Worm (Caenorhabditis elegans): ENCODE data around the gene T25D3.4.

Gene T25D3.4

DNA sequence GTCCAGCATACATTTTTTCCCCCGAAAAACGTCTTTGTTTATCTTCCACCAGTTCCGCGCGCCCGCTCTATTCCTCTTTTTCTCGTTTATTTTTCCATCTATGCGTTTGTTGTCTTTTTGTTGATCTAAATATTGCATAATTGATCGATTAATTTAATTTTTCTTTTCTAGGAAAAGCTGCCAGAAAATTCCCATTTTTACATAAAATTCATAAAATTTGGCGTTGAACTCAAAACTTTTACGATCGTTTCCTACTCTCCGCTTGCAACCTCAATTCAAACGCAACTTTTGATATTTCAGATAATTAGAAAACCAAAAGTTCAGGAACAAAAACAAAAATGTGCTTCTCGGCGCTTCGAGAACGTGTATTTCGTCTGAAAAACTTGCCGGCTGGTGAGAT, 38.2 kb upstream of the T25D3.4 start, which contains the start of gene C50D2.2:
Gene C50D2.2, plus strand, starts transcription at position 301 of the 400 bp plus-strand sequence.
- TF ChIP-seq B0310.2 (tag; optimal IDR thresholded peaks at IDR 0.05) (no peak), hmbx-1 (tag; optimal IDR thresholded peaks at IDR 0.05) (no peak), scrt-1 (GFP tag; IDR thresholded peaks at IDR 0.05) (no peak), ets-7 (tag; optimal IDR thresholded peaks at IDR 0.05) (no peak), sea-1 (GFP tag; conservative IDR thresholded peaks at IDR 0.05) (no peak), hmg-4 (GFP tag; optimal IDR thresholded peaks at IDR 0.05) (no peak), hnd-1 (tag; optimal IDR thresholded peaks at IDR 0.05) (no peak), pes-1 (GFP tag; IDR thresholded peaks at IDR 0.05) (no peak), aly-1 (tag; optimal IDR thresholded peaks at IDR 0.05) (no peak), tbx-11 (GFP tag; IDR thresholded peaks at IDR 0.05) (no peak), ceh-36 (tag; optimal IDR thresholded peaks at IDR 0.05) (no peak), tbx-37 (GFP tag; conservative IDR thresholded peaks at IDR 0.05) (no peak), flt-1 (GFP tag; IDR thresholded peaks at IDR 0.05) (no peak), F13C5.2 (tag; optimal IDR thresholded peaks at IDR 0.05) (no peak), ceh-13 (GFP tag; optimal IDR thresholded peaks at IDR 0.05) (no peak), ama-1 (optimal IDR thresholded peaks at IDR 0.05) (no peak), tra-4 (tag; optimal IDR thresholded peaks at IDR 0.05) (no peak)

DNA sequence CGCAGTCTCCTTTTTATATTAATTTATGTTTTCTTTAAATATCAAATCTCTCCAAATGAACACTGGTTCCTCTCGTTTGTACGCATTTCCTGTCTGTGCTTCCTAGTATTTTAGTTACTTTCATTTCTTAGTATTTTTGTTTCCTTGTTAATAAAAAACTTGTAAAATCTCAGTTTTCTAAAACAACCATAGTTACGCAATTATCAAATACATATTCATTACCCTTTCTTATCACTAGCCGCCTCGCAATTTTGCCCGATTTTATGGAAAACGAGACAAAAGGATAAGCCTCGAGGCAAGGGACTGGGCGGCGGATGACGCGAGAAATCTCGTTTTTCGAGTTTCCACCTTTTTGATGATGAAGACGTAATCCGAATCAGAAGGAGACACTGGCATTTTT, 35.8 kb upstream of the T25D3.4 start, which contains the start of gene C50D2.1:
Gene C50D2.1, plus strand, starts transcription at position 301 of the 400 bp plus-strand sequence.
- TF ChIP-seq sea-1 (GFP tag; conservative IDR thresholded peaks at IDR 0.05) (no peak), pes-1 (GFP tag; IDR thresholded peaks at IDR 0.05) (no peak), tbx-37 (GFP tag; conservative IDR thresholded peaks at IDR 0.05) (no peak), hnd-1 (tag; optimal IDR thresholded peaks at IDR 0.05) (no peak), B0310.2 (tag; optimal IDR thresholded peaks at IDR 0.05) (no peak), F13C5.2 (tag; optimal IDR thresholded peaks at IDR 0.05) (no peak), tra-4 (tag; optimal IDR thresholded peaks at IDR 0.05) (no peak), hmbx-1 (tag; optimal IDR thresholded peaks at IDR 0.05) (no peak), tbx-11 (GFP tag; IDR thresholded peaks at IDR 0.05) (no peak), ceh-36 (tag; optimal IDR thresholded peaks at IDR 0.05) (no peak), aly-1 (tag; optimal IDR thresholded peaks at IDR 0.05) (no peak), flt-1 (GFP tag; IDR thresholded peaks at IDR 0.05) (no peak), ceh-13 (GFP tag; optimal IDR thresholded peaks at IDR 0.05) (no peak), ama-1 (optimal IDR thresholded peaks at IDR 0.05) (no peak), scrt-1 (GFP tag; IDR thresholded peaks at IDR 0.05) (no peak), hmg-4 (GFP tag; optimal IDR thresholded peaks at IDR 0.05) (no peak), ets-7 (tag; optimal IDR thresholded peaks at IDR 0.05) (no peak)

DNA sequence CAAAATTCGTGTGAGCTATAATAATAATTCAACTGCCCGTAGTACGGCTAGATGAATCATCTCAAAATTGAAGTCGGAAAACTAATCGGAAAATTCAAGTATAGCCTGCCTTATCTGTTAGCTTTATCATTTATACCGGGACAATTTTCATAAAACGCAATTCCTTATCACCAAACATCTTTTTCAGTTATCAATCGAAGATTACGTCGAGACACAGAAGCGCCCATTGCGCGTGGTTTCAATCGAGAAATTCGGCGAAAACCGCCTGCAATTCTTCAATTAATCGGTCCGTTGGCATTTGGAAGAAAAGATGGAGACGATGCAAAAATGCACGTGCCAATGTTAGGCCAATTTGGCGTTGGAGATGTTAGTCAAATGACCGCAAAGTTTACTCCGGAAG, 34.8 kb upstream of the T25D3.4 start:
- no peak for TF ChIP-seq hmg-4 (GFP tag; optimal IDR thresholded peaks at IDR 0.05)
- TF ChIP-seq hmbx-1 (tag; optimal IDR thresholded peaks at IDR 0.05), result no peak
- TF ChIP-seq aly-1 (tag; optimal IDR thresholded peaks at IDR 0.05), result no peak
- TF ChIP-seq ets-7 (tag; optimal IDR thresholded peaks at IDR 0.05), result no peak
- TF ChIP-seq hnd-1 (tag; optimal IDR thresholded peaks at IDR 0.05), result no peak
- no peak for TF ChIP-seq pes-1 (GFP tag; IDR thresholded peaks at IDR 0.05)
- no peak for TF ChIP-seq flt-1 (GFP tag; IDR thresholded peaks at IDR 0.05)
- TF ChIP-seq scrt-1 (GFP tag; IDR thresholded peaks at IDR 0.05), result no peak
- TF ChIP-seq sea-1 (GFP tag; conservative IDR thresholded peaks at IDR 0.05), result no peak
- no peak for TF ChIP-seq ceh-13 (GFP tag; optimal IDR thresholded peaks at IDR 0.05)
- no peak for TF ChIP-seq B0310.2 (tag; optimal IDR thresholded peaks at IDR 0.05)
- no peak for TF ChIP-seq tra-4 (tag; optimal IDR thresholded peaks at IDR 0.05)
- TF ChIP-seq tbx-11 (GFP tag; IDR thresholded peaks at IDR 0.05), result no peak
- TF ChIP-seq F13C5.2 (tag; optimal IDR thresholded peaks at IDR 0.05), result no peak

DNA sequence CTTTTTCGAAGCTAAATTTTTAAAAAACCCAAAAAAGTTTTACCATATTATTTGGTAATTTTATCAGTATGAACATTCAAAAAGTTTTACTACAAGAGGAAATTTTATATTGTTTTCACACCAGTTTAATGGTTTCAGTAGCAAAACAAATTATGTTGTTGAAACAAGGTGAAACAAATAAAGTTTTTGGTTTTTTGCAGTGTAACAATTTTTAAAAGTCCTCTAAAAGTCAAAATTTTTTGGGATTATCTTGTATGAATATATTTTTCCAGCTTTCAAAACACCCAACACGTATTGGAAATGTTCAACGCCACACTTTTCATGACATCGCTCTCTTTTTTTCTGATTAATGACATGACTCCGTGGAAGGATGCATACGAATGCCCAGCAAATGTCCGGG, 30.1 kb upstream of the T25D3.4 start, which contains the start of gene srt-54:
Gene srt-54, plus strand, starts transcription at position 301 of the 400 bp plus-strand sequence.
- TF ChIP-seq F13C5.2 (tag; optimal IDR thresholded peaks at IDR 0.05) (no peak), ceh-36 (tag; optimal IDR thresholded peaks at IDR 0.05) (no peak), hnd-1 (tag; optimal IDR thresholded peaks at IDR 0.05) (no peak), flt-1 (GFP tag; IDR thresholded peaks at IDR 0.05) (no peak), scrt-1 (GFP tag; IDR thresholded peaks at IDR 0.05) (no peak)

DNA sequence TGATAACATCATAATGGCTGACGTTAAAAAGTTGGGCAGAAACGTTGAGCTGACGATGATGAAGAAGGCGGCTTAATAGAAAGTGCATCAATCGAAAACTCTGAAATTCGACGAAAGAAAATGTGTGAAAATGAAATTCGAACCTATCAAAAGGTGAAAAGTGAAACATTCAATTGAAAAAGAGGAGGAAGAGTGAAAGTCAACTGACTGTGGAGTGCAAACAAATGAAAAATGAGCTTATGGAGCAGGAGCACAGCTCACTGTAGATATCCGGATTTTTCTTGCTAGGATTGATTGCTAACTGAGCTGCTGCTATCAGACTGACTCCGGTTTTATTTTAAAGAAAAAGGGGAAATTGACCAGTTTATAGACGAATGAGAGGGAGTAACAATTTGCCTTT, 25.9 kb upstream of the T25D3.4 start, which contains the start of gene K10B4.3:
Gene K10B4.3, minus strand, starts transcription at position 101 of the 400 bp plus-strand sequence.
- TF ChIP-seq tra-4 (tag; optimal IDR thresholded peaks at IDR 0.05), result no peak
- no peak for TF ChIP-seq ceh-36 (tag; optimal IDR thresholded peaks at IDR 0.05)
- no peak for TF ChIP-seq hnd-1 (tag; optimal IDR thresholded peaks at IDR 0.05)
- no peak for TF ChIP-seq B0310.2 (tag; optimal IDR thresholded peaks at IDR 0.05)
- no peak for TF ChIP-seq hmg-4 (GFP tag; optimal IDR thresholded peaks at IDR 0.05)
- TF ChIP-seq ets-7 (tag; optimal IDR thresholded peaks at IDR 0.05), result no peak
- TF ChIP-seq scrt-1 (GFP tag; IDR thresholded peaks at IDR 0.05), result no peak
- no peak for TF ChIP-seq aly-1 (tag; optimal IDR thresholded peaks at IDR 0.05)
- no peak for TF ChIP-seq F13C5.2 (tag; optimal IDR thresholded peaks at IDR 0.05)
- TF ChIP-seq flt-1 (GFP tag; IDR thresholded peaks at IDR 0.05), result no peak
- TF ChIP-seq ceh-13 (GFP tag; optimal IDR thresholded peaks at IDR 0.05), result no peak
- no peak for TF ChIP-seq ama-1 (optimal IDR thresholded peaks at IDR 0.05)

DNA sequence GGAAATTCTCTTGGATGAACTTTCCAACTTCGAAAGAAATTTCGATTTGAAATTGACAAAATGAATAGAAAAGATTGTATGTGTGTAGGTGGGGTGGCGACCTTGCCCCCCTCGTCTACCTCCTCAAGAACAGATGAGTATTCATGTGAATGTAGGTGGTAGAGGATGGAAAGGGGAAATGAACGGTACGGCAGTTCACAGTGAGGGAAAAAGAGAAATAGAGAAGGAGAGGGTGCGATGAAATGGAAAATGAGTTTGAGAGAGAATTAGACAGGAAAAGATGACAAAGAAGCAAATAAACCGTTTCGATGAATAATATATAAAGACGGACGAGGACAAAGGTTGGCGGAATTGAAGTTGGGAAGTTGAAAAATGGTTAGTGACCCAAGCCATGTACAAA, 25.0 kb upstream of the T25D3.4 start:
- TF ChIP-seq tbx-11 (GFP tag; IDR thresholded peaks at IDR 0.05), result no peak
- TF ChIP-seq flt-1 (GFP tag; IDR thresholded peaks at IDR 0.05), result no peak
- no peak for TF ChIP-seq tbx-37 (GFP tag; conservative IDR thresholded peaks at IDR 0.05)
- TF ChIP-seq sea-1 (GFP tag; conservative IDR thresholded peaks at IDR 0.05), result no peak
- no peak for TF ChIP-seq hnd-1 (tag; optimal IDR thresholded peaks at IDR 0.05)
- TF ChIP-seq ceh-13 (GFP tag; optimal IDR thresholded peaks at IDR 0.05), result no peak
- no peak for TF ChIP-seq hmg-4 (GFP tag; optimal IDR thresholded peaks at IDR 0.05)
- no peak for TF ChIP-seq aly-1 (tag; optimal IDR thresholded peaks at IDR 0.05)
- no peak for TF ChIP-seq ceh-36 (tag; optimal IDR thresholded peaks at IDR 0.05)
- no peak for TF ChIP-seq B0310.2 (tag; optimal IDR thresholded peaks at IDR 0.05)
- TF ChIP-seq scrt-1 (GFP tag; IDR thresholded peaks at IDR 0.05), result no peak
- no peak for TF ChIP-seq ets-7 (tag; optimal IDR thresholded peaks at IDR 0.05)
- no peak for TF ChIP-seq ama-1 (optimal IDR thresholded peaks at IDR 0.05)
- TF ChIP-seq hmbx-1 (tag; optimal IDR thresholded peaks at IDR 0.05), result no peak
- TF ChIP-seq tra-4 (tag; optimal IDR thresholded peaks at IDR 0.05), result no peak
- TF ChIP-seq pes-1 (GFP tag; IDR thresholded peaks at IDR 0.05), result no peak
- TF ChIP-seq F13C5.2 (tag; optimal IDR thresholded peaks at IDR 0.05), result no peak

DNA sequence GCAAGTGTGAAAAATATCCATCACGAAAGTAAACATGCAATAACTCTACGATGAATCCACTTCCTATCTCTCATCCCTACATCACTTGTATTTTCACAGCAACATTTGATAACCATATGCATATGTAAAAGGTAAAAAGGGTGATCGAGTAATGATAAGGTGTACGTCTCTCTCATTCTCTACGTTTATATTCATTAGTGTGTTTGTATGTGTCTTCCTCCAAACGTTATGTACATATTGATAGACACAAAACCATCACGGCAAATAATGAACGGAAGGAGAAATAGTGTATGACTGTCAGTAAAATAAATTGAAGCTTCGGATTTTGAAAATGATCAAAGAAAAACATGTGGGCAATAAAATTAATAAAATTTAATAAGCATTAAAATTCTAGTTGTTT, 24.5 kb upstream of the T25D3.4 start:
- TF ChIP-seq hmbx-1 (tag; optimal IDR thresholded peaks at IDR 0.05) (no peak), tra-4 (tag; optimal IDR thresholded peaks at IDR 0.05) (no peak), pes-1 (GFP tag; IDR thresholded peaks at IDR 0.05) (no peak), ceh-13 (GFP tag; optimal IDR thresholded peaks at IDR 0.05) (no peak), ama-1 (optimal IDR thresholded peaks at IDR 0.05) (no peak), hnd-1 (tag; optimal IDR thresholded peaks at IDR 0.05) (no peak), tbx-11 (GFP tag; IDR thresholded peaks at IDR 0.05) (no peak), ceh-36 (tag; optimal IDR thresholded peaks at IDR 0.05) (no peak), B0310.2 (tag; optimal IDR thresholded peaks at IDR 0.05) (no peak), aly-1 (tag; optimal IDR thresholded peaks at IDR 0.05) (no peak), flt-1 (GFP tag; IDR thresholded peaks at IDR 0.05) (no peak), scrt-1 (GFP tag; IDR thresholded peaks at IDR 0.05) (no peak), tbx-37 (GFP tag; conservative IDR thresholded peaks at IDR 0.05) (no peak)

Measured in whole organism, early embryonic.